Worm (Caenorhabditis elegans): ENCODE measurements around the gene ceh-99.
A peak's percentile ranks its signal among the peaks of the same experiment; 100 is the strongest.
"Not testable (repeated sequence)": the region's sequence is repeated elsewhere in the genome, so short reads cannot be mapped to it uniquely, and the experiment has no call there.

Gene ceh-99

DNA sequence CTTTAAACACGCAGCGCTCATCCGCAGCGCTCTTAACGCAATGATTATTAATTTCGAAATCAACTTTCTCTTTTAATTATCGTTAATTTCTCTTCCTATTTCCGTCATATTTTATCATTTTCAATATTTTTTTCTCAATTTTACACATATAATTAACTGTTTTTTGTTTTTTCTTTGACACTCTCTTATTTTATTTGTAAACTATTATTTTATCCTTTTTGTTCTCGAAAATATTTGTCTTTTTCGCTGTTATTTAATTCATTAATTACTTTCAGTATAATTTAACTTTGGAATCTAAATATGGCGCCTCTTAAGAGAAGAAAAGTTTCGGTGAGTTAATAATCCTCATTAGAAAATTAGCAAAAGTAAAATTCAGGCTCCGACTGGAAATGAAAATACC, 16.4 kb downstream of the ceh-99 start, which contains the start of gene F49C5.3:
Gene F49C5.3 (plus strand): TSS at position 301 of the 400 bp plus-strand sequence.
- not testable (repeated sequence) for TF ChIP-seq nhr-71 (tag; optimal IDR thresholded peaks at IDR 0.05); dpl-1 (GFP tag; optimal IDR thresholded peaks at IDR 0.05); ceh-82 (tag; optimal IDR thresholded peaks at IDR 0.05)

DNA sequence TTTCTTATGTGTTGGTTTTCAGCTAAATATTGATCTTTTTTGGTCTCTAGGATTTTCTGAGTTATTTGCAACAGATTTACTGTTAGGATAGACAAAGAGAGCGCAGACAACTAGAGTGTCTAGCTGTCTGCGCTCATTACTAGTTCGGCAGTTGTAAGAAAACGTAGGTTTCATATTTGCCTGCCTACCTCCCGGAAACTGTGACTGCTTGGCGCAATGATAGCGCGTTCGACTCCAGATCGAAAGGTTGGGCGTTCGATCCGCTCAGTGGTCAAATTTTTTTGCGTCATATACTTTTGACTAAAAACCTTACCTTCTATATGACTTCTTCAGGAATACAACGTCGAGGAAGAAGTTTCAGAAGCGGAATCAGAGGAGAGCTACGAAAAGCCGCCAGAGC, 19.6 kb downstream of the ceh-99 start:
- TF ChIP-seq rnt-1 (tag; optimal IDR thresholded peaks at IDR 0.05) = no peak
- TF ChIP-seq pax-3 (tag; optimal IDR thresholded peaks at IDR 0.05) = no peak
- TF ChIP-seq egl-13 (tag; optimal IDR thresholded peaks at IDR 0.05) = no peak
- TF ChIP-seq vab-15 (tag; optimal IDR thresholded peaks at IDR 0.05) = no peak
- TF ChIP-seq ceh-88 (GFP tag; IDR thresholded peaks at IDR 0.05) = no peak
- no peak for TF ChIP-seq nhr-85 (tag)
- TF ChIP-seq ztf-4 (tag; optimal IDR thresholded peaks at IDR 0.05) = no peak
- no peak for TF ChIP-seq ceh-82 (tag; optimal IDR thresholded peaks at IDR 0.05)
- no peak for TF ChIP-seq pqm-1 (tag; optimal IDR thresholded peaks at IDR 0.05)
- TF ChIP-seq ceh-8 (GFP tag; optimal IDR thresholded peaks at IDR 0.05) = no peak
- no peak for TF ChIP-seq irx-1 (tag; optimal IDR thresholded peaks at IDR 0.05)
- no peak for TF ChIP-seq nhr-28 (tag; optimal IDR thresholded peaks at IDR 0.05)
- no peak for TF ChIP-seq unc-98 (GFP tag; IDR thresholded peaks at IDR 0.05)
- TF ChIP-seq unc-130 (tag; optimal IDR thresholded peaks at IDR 0.05) = no peak
- TF ChIP-seq hlh-4 (tag; optimal IDR thresholded peaks at IDR 0.05) = no peak
- TF ChIP-seq unc-86 (tag; optimal IDR thresholded peaks at IDR 0.05) = no peak
- TF ChIP-seq elt-2 (tag; optimal IDR thresholded peaks at IDR 0.05) = no peak
- no peak for TF ChIP-seq snpc-4 (tag; optimal IDR thresholded peaks at IDR 0.05)
- TF ChIP-seq fkh-10 (GFP tag; optimal IDR thresholded peaks at IDR 0.05) = no peak
- TF ChIP-seq lin-13 (GFP tag; optimal IDR thresholded peaks at IDR 0.05) = no peak

DNA sequence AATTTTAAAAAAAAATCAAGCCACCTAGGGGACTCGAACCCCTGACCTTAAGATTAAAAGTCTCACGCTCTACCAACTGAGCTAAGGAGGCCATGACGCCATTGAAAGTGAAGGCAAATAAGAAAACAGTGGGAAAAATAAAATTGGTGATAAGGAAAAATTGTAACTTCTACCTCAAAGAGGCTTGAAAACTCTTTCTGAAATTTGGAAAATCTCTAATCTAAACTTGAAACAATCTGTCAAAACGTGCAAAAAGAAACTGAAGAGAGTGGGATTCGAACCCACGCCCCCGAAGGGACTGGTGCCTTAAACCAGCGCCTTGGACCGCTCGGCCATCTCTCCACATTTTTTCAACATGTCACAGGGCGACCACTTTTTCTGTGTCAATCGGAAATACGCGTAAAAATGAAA, 21.9 kb downstream of the ceh-99 start:
- peak; percentile 31 for TF ChIP-seq nhr-71 (tag; optimal IDR thresholded peaks at IDR 0.05)
- TF ChIP-seq elt-2 (tag; optimal IDR thresholded peaks at IDR 0.05) = peak; percentile 24
- peak in 1 of 2 experiments; percentile 31 for TF ChIP-seq lin-35 (GFP tag; optimal IDR thresholded peaks at IDR 0.05)
- peak; percentile 68 for TF ChIP-seq nhr-90 (tag; optimal IDR thresholded peaks at IDR 0.05; ENCODE audit: poor library complexity)
- 0 out of 2 replicates have a peak, but pooled peaks have one; percentile 11 for TF ChIP-seq nhr-19 (GFP tag; conservative IDR thresholded peaks at IDR 0.05)
- peak; percentile 18 for TF ChIP-seq snu-23 (GFP tag; optimal IDR thresholded peaks at IDR 0.05)
- TF ChIP-seq nhr-47 (tag; optimal IDR thresholded peaks at IDR 0.05) = peak; percentile 15
- peak in 1 of 2 experiments; percentile 2 for TF ChIP-seq efl-1 (optimal IDR thresholded peaks at IDR 0.05)
- peak in 1 of 2 experiments; percentile 82 for TF ChIP-seq efl-1 (GFP tag; optimal IDR thresholded peaks at IDR 0.05 in 1 of 2)
- peak; percentile 7 for TF ChIP-seq C16A3.4 (tag; optimal IDR thresholded peaks at IDR 0.05)

DNA sequence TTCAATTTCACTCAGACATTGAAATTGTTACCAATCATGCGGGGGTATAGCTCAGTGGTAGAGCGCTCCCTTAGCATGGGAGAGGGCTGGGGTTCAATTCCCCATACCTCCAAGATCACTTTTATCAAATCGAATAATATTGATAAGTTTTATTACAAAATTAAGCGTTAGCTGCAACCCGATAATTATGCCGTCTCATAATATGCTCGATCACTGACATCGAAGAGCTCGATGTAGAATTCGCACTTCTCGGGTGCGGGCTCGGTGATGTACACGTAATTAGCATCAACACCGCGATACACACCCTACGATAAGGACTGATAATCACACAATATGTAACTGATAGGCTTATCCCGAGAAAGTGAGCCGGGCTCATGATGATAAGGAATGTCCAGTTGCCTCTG, 22.8 kb downstream of the ceh-99 start:
- TF ChIP-seq elt-2 (tag; optimal IDR thresholded peaks at IDR 0.05) = peak; percentile 56
- no peak for TF ChIP-seq lin-15B (tag; optimal IDR thresholded peaks at IDR 0.05)

DNA sequence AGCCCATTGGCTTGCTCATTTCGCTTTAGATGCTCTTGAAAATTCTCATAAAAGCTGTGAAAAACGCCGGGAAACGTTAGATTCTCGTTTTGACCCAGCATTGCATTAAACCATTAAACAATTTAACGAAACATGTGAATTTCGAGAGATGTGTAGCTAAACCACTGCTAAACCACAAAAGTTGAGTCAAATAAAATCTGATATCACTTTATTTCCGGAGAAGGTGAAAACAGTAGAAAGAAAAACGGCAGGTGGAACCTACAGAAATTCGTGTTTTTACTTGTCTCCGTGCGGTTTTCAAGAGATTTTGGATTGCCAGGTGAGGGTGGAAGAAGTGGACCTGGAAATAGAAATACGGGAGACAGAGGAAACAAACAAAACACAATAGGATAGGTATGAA, 24.8 kb downstream of the ceh-99 start, which contains the start of gene F49C5.9:
Gene F49C5.9 (minus strand): TSS at position 101 of the 400 bp plus-strand sequence.
- TF ChIP-seq isw-1 (GFP tag; IDR thresholded peaks at IDR 0.05) (no peak), ztf-11 (tag; optimal IDR thresholded peaks at IDR 0.05) (no peak), mab-9 (GFP tag; IDR thresholded peaks at IDR 0.05) (no peak), nhr-77 (tag; optimal IDR thresholded peaks at IDR 0.05) (no peak), egl-27 (tag; optimal IDR thresholded peaks at IDR 0.05) (no peak), lin-15B (tag; optimal IDR thresholded peaks at IDR 0.05) (no peak), ces-1 (GFP tag; optimal IDR thresholded peaks at IDR 0.05) (no peak), xbp-1 (tag; optimal IDR thresholded peaks at IDR 0.05) (no peak), unc-62 (GFP tag; optimal IDR thresholded peaks at IDR 0.05) (no peak), ztf-4 (tag; optimal IDR thresholded peaks at IDR 0.05) (no peak), lin-35 (GFP tag; optimal IDR thresholded peaks at IDR 0.05) (no peak), elt-3 (tag; optimal IDR thresholded peaks at IDR 0.05) (no peak), snu-23 (GFP tag; optimal IDR thresholded peaks at IDR 0.05) (no peak), nhr-20 (tag; optimal IDR thresholded peaks at IDR 0.05) (no peak), unc-30 (tag; optimal IDR thresholded peaks at IDR 0.05) (no peak), nhr-71 (tag; optimal IDR thresholded peaks at IDR 0.05) (no peak), tbx-2 (tag; optimal IDR thresholded peaks at IDR 0.05) (no peak)

All from whole organism, L1 larva.